Fruit fly (Drosophila melanogaster): ENCODE measurements around the gene Sf3b5.

Sf3b5 gene

dm6 chr3R:9038652-9039051 is 23.5 kb upstream of the Sf3b5 start, which contains the start of gene hyx (continued):
- TF ChIP-seq pzg (GFP tag; optimal IDR thresholded peaks at IDR 0.05) (peak; percentile 54), CG33557 (GFP tag; optimal IDR thresholded peaks at IDR 0.05) (peak; percentile 38), ap (GFP tag; IDR thresholded peaks at IDR 0.05) (no peak), unc-4 (GFP tag; IDR thresholded peaks at IDR 0.05; ENCODE audit: partially characterized antibody) (peak; percentile 91), Nf-YB (GFP tag; optimal IDR thresholded peaks at IDR 0.05) (no peak), NK7.1 (GFP tag; optimal IDR thresholded peaks at IDR 0.05) (no peak), Sry-δ (GFP tag; optimal IDR thresholded peaks at IDR 0.05) (peak; percentile 90), CG4730 (GFP tag; IDR thresholded peaks at IDR 0.05) (no peak), scrt (GFP tag; optimal IDR thresholded peaks at IDR 0.05) (peak; percentile 43), h (optimal IDR thresholded peaks at IDR 0.05) (no peak), Sin3A (optimal IDR thresholded peaks at IDR 0.05) (no peak), D19A (tag; optimal IDR thresholded peaks at IDR 0.05) (peak; percentile 4), jigr1 (GFP tag; IDR thresholded peaks at IDR 0.05) (no peak), amos (GFP tag; IDR thresholded peaks at IDR 0.05; ENCODE audit: partially characterized antibody) (peak; percentile 78), CG11093 (GFP tag; IDR thresholded peaks at IDR 0.05) (no peak), CG33213 (GFP tag; optimal IDR thresholded peaks at IDR 0.05) (peak; percentile 1), Aef1 (GFP tag; IDR thresholded peaks at IDR 0.05) (no peak), CG11723 (GFP tag; optimal IDR thresholded peaks at IDR 0.05) (no peak), CG7357 (GFP tag; IDR thresholded peaks at IDR 0.05) (no peak), ro (GFP tag; IDR thresholded peaks at IDR 0.05) (no peak), B-H2 (GFP tag; optimal IDR thresholded peaks at IDR 0.05) (peak; percentile 60), CG18764 (GFP tag; optimal IDR thresholded peaks at IDR 0.05) (no peak), ftz-f1 (GFP tag; optimal IDR thresholded peaks at IDR 0.05) (peak; percentile 95), CG10209 (GFP tag; optimal IDR thresholded peaks at IDR 0.05) (no peak), tgo (GFP tag; IDR thresholded peaks at IDR 0.05) (peak; percentile 56; the same call in 1 of the 3 replicates), CG18011 (GFP tag; optimal IDR thresholded peaks at IDR 0.05) (peak; percentile 31), CG9876 (GFP tag; optimal IDR thresholded peaks at IDR 0.05) (no peak), jing (GFP tag; optimal IDR thresholded peaks at IDR 0.05) (no peak), CG32532 (GFP tag; IDR thresholded peaks at IDR 0.05) (no peak; the same call in 1 of the 2 replicates), CoRest (tag; optimal IDR thresholded peaks at IDR 0.05) (peak; percentile 43), Dip3 (GFP tag; optimal IDR thresholded peaks at IDR 0.05) (peak; percentile 20), HmgZ (tag; optimal IDR thresholded peaks at IDR 0.05) (peak; percentile 61), TFAM (GFP tag; optimal IDR thresholded peaks at IDR 0.05) (no peak), crol (GFP tag; IDR thresholded peaks at IDR 0.05) (no peak), CG32772 (GFP tag; IDR thresholded peaks at IDR 0.05) (no peak), Sox100B (GFP tag; optimal IDR thresholded peaks at IDR 0.05) (no peak), CG4424 (GFP tag; optimal IDR thresholded peaks at IDR 0.05) (no peak), CG17328 (GFP tag; IDR thresholded peaks at IDR 0.05) (0 out of 2 replicates have a peak, but pooled peaks have one; percentile 7), CG4404 (GFP tag; IDR thresholded peaks at IDR 0.05) (no peak), ham (GFP tag; IDR thresholded peaks at IDR 0.05) (no peak), CG15696 (tag; optimal IDR thresholded peaks at IDR 0.05) (peak; percentile 3), CG6683 (GFP tag; optimal IDR thresholded peaks at IDR 0.05) (peak; percentile 3), Sox102F (GFP tag; optimal IDR thresholded peaks at IDR 0.05) (no peak), CG2712 (tag; optimal IDR thresholded peaks at IDR 0.05) (peak; percentile 59), HLH54F (GFP tag; optimal IDR thresholded peaks at IDR 0.05) (peak; percentile 13), aop (GFP tag; IDR thresholded peaks at IDR 0.05) (no peak), lab (GFP tag; optimal IDR thresholded peaks at IDR 0.05) (peak; percentile 56), cwo (GFP tag; optimal IDR thresholded peaks at IDR 0.05) (no peak), Abd-B (GFP tag; optimal IDR thresholded peaks at IDR 0.05) (no peak), CG14965 (GFP tag; optimal IDR thresholded peaks at IDR 0.05; ENCODE audit: borderline replicate concordance) (no peak), CG7271 (tag; optimal IDR thresholded peaks at IDR 0.05) (no peak), CG1792 (GFP tag; optimal IDR thresholded peaks at IDR 0.05) (no peak)

Data from whole organism, embryonic.